Worm (Caenorhabditis elegans): Measurements from ENCODE around the gene srg-58.

DNA sequence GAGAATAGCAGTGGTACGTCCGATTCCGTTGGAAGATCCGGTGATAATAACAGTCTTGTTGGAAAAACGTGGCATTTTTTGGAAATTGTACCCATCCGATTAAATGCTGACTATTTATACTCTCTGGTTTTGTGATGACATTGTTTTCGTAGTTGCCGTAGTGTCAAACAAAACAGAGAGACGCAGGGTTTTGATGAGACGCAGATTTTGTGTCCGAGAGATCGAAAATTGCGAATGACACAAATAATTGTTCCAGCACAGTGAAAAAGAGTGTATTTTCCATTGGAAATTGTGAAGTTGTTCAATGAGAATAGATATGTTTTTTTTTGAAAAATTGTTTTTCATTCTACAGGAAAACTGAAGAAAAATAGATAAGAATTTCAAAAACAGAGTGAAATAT is 3.7 kb upstream of the srg-58 start, which contains the start of gene R05D8.7:
- TF ChIP-seq lin-14 (GFP tag; optimal IDR thresholded peaks at IDR 0.05) (no peak), ceh-63 (GFP tag; optimal IDR thresholded peaks at IDR 0.05) (no peak), ztf-4 (tag; optimal IDR thresholded peaks at IDR 0.05) (no peak), tbx-2 (tag; optimal IDR thresholded peaks at IDR 0.05) (no peak), pqm-1 (tag; optimal IDR thresholded peaks at IDR 0.05) (no peak), mep-1 (tag; optimal IDR thresholded peaks at IDR 0.05) (no peak), nhr-237 (tag; optimal IDR thresholded peaks at IDR 0.05) (no peak), snpc-4 (tag; optimal IDR thresholded peaks at IDR 0.05) (no peak)

Measured in whole organism, L1 larva.